Fruit fly (Drosophila melanogaster): Measurements from ENCODE around the gene Cyp4ac3.

Cyp4ac3 gene

dm6 chr2L:5302692-5303043 lies 34.4 kb downstream of the Cyp4ac3 start:
- no peak for TF ChIP-seq CG7101 (tag; optimal IDR thresholded peaks at IDR 0.05)
- TF ChIP-seq cic (GFP tag; optimal IDR thresholded peaks at IDR 0.05) = no peak
- no peak for TF ChIP-seq CG5204 (GFP tag; optimal IDR thresholded peaks at IDR 0.05)
- no peak for TF ChIP-seq Crg-1 (GFP tag; optimal IDR thresholded peaks at IDR 0.05)
- no peak for TF ChIP-seq pad (GFP tag; optimal IDR thresholded peaks at IDR 0.05)
- no peak for TF ChIP-seq Hr96 (GFP tag; optimal IDR thresholded peaks at IDR 0.05)
- no peak for TF ChIP-seq CG7045 (GFP tag; optimal IDR thresholded peaks at IDR 0.05)
- no peak for TF ChIP-seq bab1 (GFP tag; optimal IDR thresholded peaks at IDR 0.05)
- TF ChIP-seq Mnt (GFP tag; optimal IDR thresholded peaks at IDR 0.05) = peak; percentile 25
- TF ChIP-seq ovo (GFP tag; optimal IDR thresholded peaks at IDR 0.05) = peak; percentile 3
- TF ChIP-seq cnc (optimal IDR thresholded peaks at IDR 0.05) = no peak
- no peak for TF ChIP-seq CG11617 (GFP tag; optimal IDR thresholded peaks at IDR 0.05)
- no peak for TF ChIP-seq CG1620 (GFP tag; optimal IDR thresholded peaks at IDR 0.05)
- no peak for TF ChIP-seq Clk (GFP tag; optimal IDR thresholded peaks at IDR 0.05)
- TF ChIP-seq toe (GFP tag; optimal IDR thresholded peaks at IDR 0.05) = no peak
- TF ChIP-seq CG12768 (GFP tag; optimal IDR thresholded peaks at IDR 0.05) = no peak
- peak; percentile 98 for TF ChIP-seq kay (GFP tag; ENCODE audit: borderline replicate concordance)

DNA sequence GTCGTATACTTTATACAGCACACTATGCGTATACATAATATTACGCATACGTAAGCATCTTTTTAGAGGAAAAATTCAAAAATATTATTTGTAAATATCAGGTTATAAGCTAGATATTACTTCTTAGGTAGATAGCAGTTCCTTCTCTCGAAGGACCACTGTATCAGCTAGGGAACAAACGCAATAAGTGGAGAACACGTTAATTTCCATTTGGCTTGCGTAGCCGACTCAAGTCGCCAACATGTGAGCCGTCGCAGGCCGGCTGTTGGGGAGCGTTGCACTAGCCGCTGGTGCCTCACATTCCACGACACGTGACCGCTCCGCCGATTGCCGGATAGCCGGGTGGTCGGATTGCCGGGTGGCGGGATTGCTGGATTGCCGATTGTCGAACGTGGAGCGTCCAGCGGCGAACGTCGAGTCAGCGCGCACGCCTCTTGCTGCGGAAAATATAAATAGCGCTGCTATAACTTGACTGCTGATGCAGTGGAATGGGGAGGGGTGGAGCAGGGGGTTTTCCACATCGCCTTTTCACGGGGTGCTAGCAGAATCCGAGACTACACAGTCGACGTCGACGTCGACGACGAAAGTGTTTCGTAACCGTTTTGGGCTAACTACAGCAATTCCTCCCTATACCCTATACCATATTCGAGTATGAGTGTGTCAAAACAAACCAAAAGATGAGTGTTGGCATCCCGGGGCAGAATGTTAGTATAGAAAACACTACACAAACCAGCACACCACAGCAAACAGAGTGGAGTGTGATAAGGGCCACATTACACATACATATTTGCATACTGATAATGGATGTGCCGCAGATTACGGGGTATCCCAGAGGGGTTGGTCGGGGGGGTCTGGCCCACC lies 35.0 kb downstream of the Cyp4ac3 start:
- TF ChIP-seq CG5204 (GFP tag; optimal IDR thresholded peaks at IDR 0.05) (peak; percentile 78), Crg-1 (GFP tag; optimal IDR thresholded peaks at IDR 0.05) (peak; percentile 17), CG7045 (GFP tag; optimal IDR thresholded peaks at IDR 0.05) (peak; percentile 75), ovo (GFP tag; optimal IDR thresholded peaks at IDR 0.05) (peak; percentile 22), CG12768 (GFP tag; optimal IDR thresholded peaks at IDR 0.05) (peak; percentile 68), cnc (optimal IDR thresholded peaks at IDR 0.05) (peak in 1 of 2 experiments; percentile 46), Clk (GFP tag; optimal IDR thresholded peaks at IDR 0.05) (peak; percentile 91), CG33017 (tag; optimal IDR thresholded peaks at IDR 0.05) (peak; percentile 60), CG14711 (tag; optimal IDR thresholded peaks at IDR 0.05) (peak; percentile 83), Hr96 (GFP tag; optimal IDR thresholded peaks at IDR 0.05) (peak; percentile 60), cic (GFP tag; optimal IDR thresholded peaks at IDR 0.05) (peak; percentile 93), CG11617 (GFP tag; optimal IDR thresholded peaks at IDR 0.05) (peak; percentile 77), CG1620 (GFP tag; optimal IDR thresholded peaks at IDR 0.05) (no peak), tj (GFP tag; optimal IDR thresholded peaks at IDR 0.05) (peak; percentile 100), Mnt (GFP tag; optimal IDR thresholded peaks at IDR 0.05) (peak; percentile 80), bab1 (GFP tag; optimal IDR thresholded peaks at IDR 0.05) (peak; percentile 51), CG7101 (tag; optimal IDR thresholded peaks at IDR 0.05) (peak; percentile 72), pad (GFP tag; optimal IDR thresholded peaks at IDR 0.05) (peak; percentile 69), toe (GFP tag; optimal IDR thresholded peaks at IDR 0.05) (peak; percentile 79), kay (GFP tag; ENCODE audit: borderline replicate concordance) (peak; percentile 95)

DNA sequence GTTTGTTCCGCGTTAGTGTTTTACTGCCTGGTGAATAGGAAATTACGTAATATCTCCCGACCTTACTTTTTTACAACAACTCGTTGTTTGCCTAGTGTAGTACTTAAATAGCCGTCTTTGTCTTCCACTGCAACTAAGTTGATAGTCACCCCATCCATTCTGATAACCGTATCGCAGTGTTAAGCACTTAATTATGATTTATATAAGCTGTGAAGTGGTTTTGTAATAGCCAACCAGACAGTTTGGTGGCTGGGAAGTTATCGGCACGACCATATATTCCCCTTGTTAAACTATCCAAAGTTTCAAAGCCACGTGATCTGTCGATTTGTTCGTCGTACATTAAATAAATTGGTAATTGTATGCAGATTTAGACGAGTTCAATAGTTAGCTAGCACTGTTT lies 36.1 kb downstream of the Cyp4ac3 start:
- TF ChIP-seq CG11617 (GFP tag; optimal IDR thresholded peaks at IDR 0.05) (no peak), pad (GFP tag; optimal IDR thresholded peaks at IDR 0.05) (no peak), ovo (GFP tag; optimal IDR thresholded peaks at IDR 0.05) (peak; percentile 11), cnc (optimal IDR thresholded peaks at IDR 0.05) (no peak), bab1 (GFP tag; optimal IDR thresholded peaks at IDR 0.05) (no peak), CG5204 (GFP tag; optimal IDR thresholded peaks at IDR 0.05) (no peak), CG7101 (tag; optimal IDR thresholded peaks at IDR 0.05) (peak; percentile 47), Hr96 (GFP tag; optimal IDR thresholded peaks at IDR 0.05) (peak; percentile 37), CG33017 (tag; optimal IDR thresholded peaks at IDR 0.05) (peak; percentile 11), Mnt (GFP tag; optimal IDR thresholded peaks at IDR 0.05) (peak; percentile 15), kay (GFP tag; ENCODE audit: borderline replicate concordance) (peak; percentile 92), tj (GFP tag; optimal IDR thresholded peaks at IDR 0.05) (no peak), CG14711 (tag; optimal IDR thresholded peaks at IDR 0.05) (peak; percentile 30), CG7045 (GFP tag; optimal IDR thresholded peaks at IDR 0.05) (peak; percentile 24), Crg-1 (GFP tag; optimal IDR thresholded peaks at IDR 0.05) (peak; percentile 32), Clk (GFP tag; optimal IDR thresholded peaks at IDR 0.05) (no peak), CG1620 (GFP tag; optimal IDR thresholded peaks at IDR 0.05) (no peak), toe (GFP tag; optimal IDR thresholded peaks at IDR 0.05) (no peak), cic (GFP tag; optimal IDR thresholded peaks at IDR 0.05) (peak; percentile 67), CG12768 (GFP tag; optimal IDR thresholded peaks at IDR 0.05) (peak; percentile 24)

- no peak for TF ChIP-seq CG7101 (tag; optimal IDR thresholded peaks at IDR 0.05)
- TF ChIP-seq cnc (optimal IDR thresholded peaks at IDR 0.05) = no peak
- no peak for TF ChIP-seq CG7045 (GFP tag; optimal IDR thresholded peaks at IDR 0.05)
- peak; percentile 29 for TF ChIP-seq pad (GFP tag; optimal IDR thresholded peaks at IDR 0.05)
- TF ChIP-seq CG12768 (GFP tag; optimal IDR thresholded peaks at IDR 0.05) = peak; percentile 91
- TF ChIP-seq toe (GFP tag; optimal IDR thresholded peaks at IDR 0.05) = peak; percentile 63
- TF ChIP-seq kay (GFP tag; ENCODE audit: borderline replicate concordance) = peak; percentile 98
- no peak for TF ChIP-seq CG33017 (tag; optimal IDR thresholded peaks at IDR 0.05)
- peak; percentile 91 for TF ChIP-seq Mnt (GFP tag; optimal IDR thresholded peaks at IDR 0.05)
- TF ChIP-seq CG11617 (GFP tag; optimal IDR thresholded peaks at IDR 0.05) = no peak
- no peak for TF ChIP-seq Crg-1 (GFP tag; optimal IDR thresholded peaks at IDR 0.05)
- TF ChIP-seq ovo (GFP tag; optimal IDR thresholded peaks at IDR 0.05) = peak; percentile 56
- no peak for TF ChIP-seq CG14711 (tag; optimal IDR thresholded peaks at IDR 0.05)
- TF ChIP-seq Hr96 (GFP tag; optimal IDR thresholded peaks at IDR 0.05) = peak; percentile 22
- peak; percentile 91 for TF ChIP-seq Clk (GFP tag; optimal IDR thresholded peaks at IDR 0.05)
- TF ChIP-seq CG1620 (GFP tag; optimal IDR thresholded peaks at IDR 0.05) = no peak
- peak; percentile 93 for TF ChIP-seq tj (GFP tag; optimal IDR thresholded peaks at IDR 0.05)
- TF ChIP-seq bab1 (GFP tag; optimal IDR thresholded peaks at IDR 0.05) = peak; percentile 4
- TF ChIP-seq CG5204 (GFP tag; optimal IDR thresholded peaks at IDR 0.05) = no peak
- peak; percentile 99 for TF ChIP-seq cic (GFP tag; optimal IDR thresholded peaks at IDR 0.05)
These were observed 37.1 kb downstream of the Cyp4ac3 start for dm6 chr2L:5305240-5305875.

Data from whole organism, adult.